Worm (Caenorhabditis elegans): ENCODE measurements around the gene grdn-1.

- TF ChIP-seq lin-13 (tag; optimal IDR thresholded peaks at IDR 0.05): no peak
- TF ChIP-seq drap-1 (GFP tag; optimal IDR thresholded peaks at IDR 0.05): no peak
- no peak for TF ChIP-seq nhr-237 (tag; optimal IDR thresholded peaks at IDR 0.05)
- no peak for TF ChIP-seq nhr-28 (tag; optimal IDR thresholded peaks at IDR 0.05)
- TF ChIP-seq elt-3 (tag; optimal IDR thresholded peaks at IDR 0.05): no peak
- TF ChIP-seq unc-62 (GFP tag; optimal IDR thresholded peaks at IDR 0.05): peak; percentile 54
- TF ChIP-seq unc-39 (tag; optimal IDR thresholded peaks at IDR 0.05): no peak
These were observed 34.9 kb downstream of the grdn-1 start for ce11 chrV:18627445-18627844.
